Worm (Caenorhabditis elegans): ENCODE data around the gene fars-3.

DNA sequence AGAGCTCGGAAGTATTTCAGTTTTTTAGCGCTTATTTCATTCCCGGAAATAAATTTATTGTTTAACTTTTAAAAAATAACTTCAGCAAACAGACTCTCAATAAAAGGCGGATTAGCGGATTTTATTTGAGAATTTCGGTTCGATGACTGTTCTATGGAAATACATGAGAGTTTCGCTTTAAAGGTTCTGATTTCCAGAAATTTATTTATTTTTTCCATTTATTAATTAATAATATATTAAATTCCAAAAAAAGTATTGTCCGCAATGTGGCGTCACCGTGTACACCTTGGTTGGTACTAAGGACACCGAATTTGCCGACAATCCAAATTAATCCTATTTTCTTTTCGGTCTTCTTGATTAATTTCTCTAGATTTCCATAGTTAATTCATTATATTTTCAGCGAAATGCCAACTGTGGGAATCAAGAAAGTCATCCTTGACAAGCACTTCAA is at the start of gene fars-3:
- TF ChIP-seq ceh-27 (GFP tag; optimal IDR thresholded peaks at IDR 0.05) (no peak), dpl-1 (GFP tag; optimal IDR thresholded peaks at IDR 0.05) (no peak), nhr-27 (tag; optimal IDR thresholded peaks at IDR 0.05) (peak; percentile 55), lin-35 (GFP tag; optimal IDR thresholded peaks at IDR 0.05) (peak in 1 of 3 experiments; percentile 49), die-1 (tag; optimal IDR thresholded peaks at IDR 0.05) (no peak), hsf-1 (GFP tag; IDR thresholded peaks at IDR 0.05) (peak; percentile 81), mel-28 (tag; optimal IDR thresholded peaks at IDR 0.05; ENCODE audit: borderline replicate concordance) (no peak)
